Worm (Caenorhabditis elegans) whole organism, L4 larva: ENCODE measurements around the gene C33F10.4.

Experiments used
- D1046.2 ChIP-seq: fragments of 200-800 bp; sonication (Bioruptor generic); IDR thresholded peaks from 2 replicates; pipeline ENCODE4 v1.3.6; 2022; ENCODE audit warnings: missing genetic modification characterization, missing compliant biosample characterization
- Y48G9A.11 ChIP-seq: fragments of 200-800 bp; sonication (Bioruptor generic); IDR thresholded peaks from 2 replicates; pipeline ENCODE4 v1.3.6; 2022; ENCODE audit warnings: missing genetic modification reagents, missing genetic modification characterization, missing compliant biosample characterization
- aly-2 ChIP-seq: sonication (generic microtip); optimal IDR thresholded peaks from 2 replicates; lab custom pipeline; 2018; ENCODE audit warnings: missing biosample characterization, missing genetic modification characterization
- arid-1 ChIP-seq: fragments of 200-800 bp; sonication (Bioruptor generic); conservative IDR thresholded peaks from 2 replicates; pipeline ENCODE4 v1.3.6; 2022; ENCODE audit warnings: missing genetic modification reagents, missing genetic modification characterization, missing compliant biosample characterization
- ceh-28 ChIP-seq: fragments of 150-350 bp; optimal IDR thresholded peaks from 2 replicates; lab custom pipeline; 2014; ENCODE audit warnings: missing biosample characterization, missing genetic modification reagents, missing genetic modification characterization
- daf-19 ChIP-seq: fragments of 200-800 bp; sonication (Bioruptor generic); conservative IDR thresholded peaks from 2 replicates; pipeline ENCODE4 v1.3.6; 2022; ENCODE audit warnings: missing genetic modification characterization, missing compliant biosample characterization
- fkh-10 ChIP-seq: fragments of 150-350 bp; optimal IDR thresholded peaks from 2 replicates; lab custom pipeline; 2014; ENCODE audit warnings: missing biosample characterization, missing genetic modification reagents, missing genetic modification characterization
- fos-1 ChIP-seq: fragments of 150-350 bp; optimal IDR thresholded peaks from 2 replicates; lab custom pipeline; 2014; ENCODE audit warnings: missing biosample characterization, missing genetic modification characterization
- gei-8 ChIP-seq: fragments of 200-800 bp; sonication (Bioruptor generic); optimal IDR thresholded peaks from 2 replicates; lab custom pipeline; 2018; ENCODE audit warnings: mild to moderate bottlenecking, missing genetic modification characterization, missing compliant biosample characterization
- pqm-1 ChIP-seq: sonication (generic microtip); optimal IDR thresholded peaks from 2 replicates; lab custom pipeline; 2017; ENCODE audit warnings: missing biosample characterization, missing genetic modification characterization
- tra-1 ChIP-seq: fragments of 200-800 bp; sonication (Bioruptor generic); IDR thresholded peaks from 2 replicates; pipeline ENCODE4 v1.3.6; 2022; ENCODE audit warnings: missing genetic modification reagents, missing genetic modification characterization, missing compliant biosample characterization
- unc-62 ChIP-seq, 3 experiments: fragments of 150-350 bp in 1 of 3; sonication (generic microtip); optimal IDR thresholded peaks in 2 of 3; peaks in 1 of 3; 1 replicate in 1 of 3; 2 replicates in 2 of 3; lab custom pipeline; 2014 to 2017; ENCODE audit warnings: missing biosample characterization in 3 of 3, missing genetic modification characterization in 3 of 3, missing genetic modification reagents in 3 of 3, missing genotype in 1 of 3
- zip-2 ChIP-seq: fragments of 150-350 bp; optimal IDR thresholded peaks from 2 replicates; lab custom pipeline; 2014; ENCODE audit warnings: missing biosample characterization, missing genetic modification characterization

DNA sequence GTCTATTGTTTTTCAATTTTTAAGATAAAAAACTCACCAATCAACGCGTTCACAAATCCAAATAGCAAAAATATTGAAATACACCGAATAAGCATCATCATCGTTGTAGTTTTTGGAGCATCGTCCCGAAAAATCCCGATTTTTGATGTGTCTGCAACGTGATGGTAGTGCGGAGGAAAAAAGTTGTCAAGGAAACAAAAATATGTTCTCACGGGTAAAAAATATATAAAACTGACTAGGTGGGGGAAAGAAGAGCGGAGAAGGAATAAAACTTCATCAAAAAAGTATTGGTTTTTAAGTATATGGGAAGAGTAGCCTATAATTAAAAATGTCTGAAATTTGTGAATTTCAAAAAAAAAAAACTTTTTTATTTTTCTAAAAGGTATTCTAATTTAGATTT, 16.4 kb downstream of the C33F10.4 start, which contains the start of gene rig-6:
- no peak for TF ChIP-seq tra-1 (GFP tag; lab: Robert Waterston, UW)
- no peak for TF ChIP-seq unc-62 (GFP tag; optimal IDR thresholded peaks at IDR 0.05 in 1 of 2; lab: Kevin White, UChicago)
- TF ChIP-seq unc-62 (tag; optimal IDR thresholded peaks at IDR 0.05; lab: Kevin White, UChicago) = no peak
- TF ChIP-seq fos-1 (tag; lab: Kevin White, UChicago) = no peak
- TF ChIP-seq gei-8 (GFP tag; lab: Kevin White, UChicago) = no peak
- no peak for TF ChIP-seq pqm-1
- no peak for TF ChIP-seq zip-2 (tag; lab: Kevin White, UChicago)
- no peak for TF ChIP-seq D1046.2 (GFP tag; lab: Robert Waterston, UW)
- TF ChIP-seq ceh-28 (tag; lab: Kevin White, UChicago) = no peak
- TF ChIP-seq arid-1 (GFP tag; lab: Robert Waterston, UW) = no peak
- no peak for TF ChIP-seq Y48G9A.11 (GFP tag; lab: Robert Waterston, UW)
- TF ChIP-seq fkh-10 (GFP tag; lab: Kevin White, UChicago) = no peak
- TF ChIP-seq daf-19 (GFP tag; lab: Robert Waterston, UW) = no peak
- TF ChIP-seq aly-2 (tag; lab: Kevin White, UChicago) = no peak
